Worm (Caenorhabditis elegans): ENCODE results near the gene F42A10.6.

The F42A10.6 gene

DNA sequence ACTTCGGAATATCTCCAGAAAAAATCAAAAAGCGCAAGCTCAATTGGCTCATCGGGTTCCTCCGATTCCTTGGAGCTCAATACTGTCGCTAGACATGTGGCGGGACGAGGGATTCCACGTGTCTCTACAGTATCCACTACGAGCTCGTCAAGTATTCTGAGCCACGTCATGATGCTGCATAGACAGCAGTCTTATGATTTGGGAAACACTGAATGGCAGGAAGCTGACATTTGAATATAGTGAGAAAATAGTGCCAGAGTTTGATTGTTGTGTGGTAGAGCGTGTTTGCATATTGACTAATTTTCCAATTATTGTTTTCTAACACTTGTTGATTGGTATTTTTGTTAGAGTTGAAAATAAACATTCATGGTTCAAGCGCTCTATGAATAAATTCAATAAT is 13.3 kb downstream of the F42A10.6 start:
- TF ChIP-seq nhr-80 (tag; optimal IDR thresholded peaks at IDR 0.05), result peak; percentile 60
- peak; percentile 52 for TF ChIP-seq unc-62 (GFP tag; optimal IDR thresholded peaks at IDR 0.05)
- TF ChIP-seq let-607 (tag; optimal IDR thresholded peaks at IDR 0.05), result peak; percentile 77 to 94
- TF ChIP-seq cebp-1 (GFP tag; IDR thresholded peaks at IDR 0.05), result no peak
- no peak for TF ChIP-seq cebp-1 (tag; optimal IDR thresholded peaks at IDR 0.05)

DNA sequence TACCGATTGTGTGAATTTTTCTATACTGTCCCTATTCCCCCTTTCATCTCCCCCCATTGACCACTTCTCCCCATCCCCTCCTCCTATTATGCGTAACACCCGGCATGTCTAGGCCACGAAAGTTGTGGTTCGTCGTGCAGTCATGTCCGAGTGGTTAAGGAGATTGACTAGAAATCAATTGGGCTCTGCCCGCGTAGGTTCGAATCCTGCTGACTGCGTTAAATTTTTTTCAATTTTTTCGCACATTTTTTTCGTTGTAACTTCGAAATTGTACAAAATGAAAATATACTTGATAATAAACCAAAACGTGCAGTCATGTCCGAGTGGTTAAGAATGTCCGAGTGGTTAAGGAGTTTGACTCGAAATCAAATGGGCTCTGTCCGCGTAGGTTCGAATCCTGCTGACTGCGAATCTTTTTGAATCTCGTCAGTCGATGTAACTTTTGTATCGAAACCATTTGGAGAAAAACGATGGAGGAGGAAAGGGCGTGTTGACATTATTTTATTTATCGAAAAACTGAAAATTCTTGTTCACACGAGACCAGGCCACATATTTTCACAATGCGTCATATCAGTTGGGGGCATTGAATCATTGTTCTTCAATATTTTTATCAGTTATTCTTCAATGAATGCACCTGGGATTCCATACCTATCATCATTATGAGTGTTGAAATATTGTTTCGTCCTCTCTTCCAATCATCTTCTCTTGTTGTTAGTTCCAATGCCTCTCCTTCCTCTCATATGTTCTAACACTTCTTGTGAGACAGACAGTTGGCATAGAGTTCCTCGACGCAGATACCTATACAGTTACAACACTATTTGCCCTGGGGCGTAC is 17.8 kb downstream of the F42A10.6 start, which contains the start of gene nfm-1:
Gene nfm-1, plus strand, starts transcription at position 812 of the 834 bp plus-strand sequence.
- TF ChIP-seq hsf-1 (GFP tag; IDR thresholded peaks at IDR 0.05) (no peak; the same call in 1 of the 2 replicates), cebp-1 (GFP tag; IDR thresholded peaks at IDR 0.05) (peak; percentile 55), cebp-1 (tag; optimal IDR thresholded peaks at IDR 0.05) (peak; percentile 74), egrh-3 (GFP tag; IDR thresholded peaks at IDR 0.05) (no peak), tbp1 (GFP tag; optimal IDR thresholded peaks at IDR 0.05) (peak; percentile 98), nfya-2 (GFP tag; IDR thresholded peaks at IDR 0.05) (no peak), lag-1 (GFP tag; IDR thresholded peaks at IDR 0.05) (no peak), lir-1 (GFP tag; conservative IDR thresholded peaks at IDR 0.05) (peak; percentile 50; the same call in 1 of the 2 replicates), die-1 (tag; optimal IDR thresholded peaks at IDR 0.05) (peak; percentile 86), C06A6.2 (GFP tag; conservative IDR thresholded peaks at IDR 0.05) (peak; percentile 66; the same call in 1 of the 2 replicates), aptf-3 (GFP tag; IDR thresholded peaks at IDR 0.05) (0 out of 2 replicates have a peak, but pooled peaks have one; percentile 73), atf-7 (tag; optimal IDR thresholded peaks at IDR 0.05) (peak; percentile 70), ccch-3 (GFP tag; optimal IDR thresholded peaks at IDR 0.05) (no peak), madf-3 (GFP tag; IDR thresholded peaks at IDR 0.05) (0 out of 2 replicates have a peak, but pooled peaks have one; percentile 66), hlh-26 (GFP tag; conservative IDR thresholded peaks at IDR 0.05) (no peak), F23B12.7 (tag; optimal IDR thresholded peaks at IDR 0.05; ENCODE audit: insufficient read depth) (peak; percentile 50), zim-3 (tag; optimal IDR thresholded peaks at IDR 0.05) (peak; percentile 39), athp-1 (tag; optimal IDR thresholded peaks at IDR 0.05) (peak; percentile 71), mes-4 (tag; optimal IDR thresholded peaks at IDR 0.05) (peak; percentile 36), snpc-3.4 (tag; optimal IDR thresholded peaks at IDR 0.05) (peak; percentile 57), F39B2.1 (GFP tag; IDR thresholded peaks at IDR 0.05) (no peak), attf-5 (GFP tag; optimal IDR thresholded peaks at IDR 0.05) (peak; percentile 56), unc-130 (GFP tag; optimal IDR thresholded peaks at IDR 0.05) (peak; percentile 54), rpc-1 (optimal IDR thresholded peaks at IDR 0.05) (peak; percentile 84), rpc-1 (tag; optimal IDR thresholded peaks at IDR 0.05) (peak; percentile 91), lin-26 (GFP tag; IDR thresholded peaks at IDR 0.05) (peak; percentile 88), K11D2.4 (GFP tag; IDR thresholded peaks at IDR 0.05) (no peak), D2030.7 (GFP tag; IDR thresholded peaks at IDR 0.05) (peak; percentile 87), madf-10 (tag; optimal IDR thresholded peaks at IDR 0.05) (peak; percentile 81), K12H6.12 (tag; optimal IDR thresholded peaks at IDR 0.05) (peak; percentile 61), F33H1.4 (GFP tag; IDR thresholded peaks at IDR 0.05) (peak; percentile 44), lsy-27 (tag; optimal IDR thresholded peaks at IDR 0.05; ENCODE audit: borderline replicate concordance, insufficient read depth) (peak; percentile 37), hlh-12 (tag; optimal IDR thresholded peaks at IDR 0.05) (no peak), gei-17 (GFP tag; optimal IDR thresholded peaks at IDR 0.05) (peak; percentile 44), sptf-2 (GFP tag; optimal IDR thresholded peaks at IDR 0.05) (no peak), nhr-179 (tag; optimal IDR thresholded peaks at IDR 0.05) (no peak), sdz-38 (tag; optimal IDR thresholded peaks at IDR 0.05) (no peak), bed-1 (GFP tag; IDR thresholded peaks at IDR 0.05) (no peak), Y79H2A.3 (GFP tag; conservative IDR thresholded peaks at IDR 0.05) (no peak), F57A8.1 (GFP tag; optimal IDR thresholded peaks at IDR 0.05) (no peak), Y56A3A.18 (GFP tag; IDR thresholded peaks at IDR 0.05) (peak; percentile 72), F57C9.4 (tag; optimal IDR thresholded peaks at IDR 0.05) (no peak), bed-2 (GFP tag; IDR thresholded peaks at IDR 0.05) (no peak)

Data from whole organism, young adult.